Fruit fly (Drosophila melanogaster): Measurements from ENCODE around the gene Sfp78E.

The Sfp78E gene

dm6 chr3L:21728616-21729047 lies 44.8 kb upstream of the Sfp78E start, which contains the start of the genes CG11247 and Polr2H (continued):
- TF ChIP-seq rgr (GFP tag; optimal IDR thresholded peaks at IDR 0.05) (peak; percentile 90), br (GFP tag; optimal IDR thresholded peaks at IDR 0.05) (peak; percentile 86), psq (GFP tag; optimal IDR thresholded peaks at IDR 0.05) (peak; percentile 80), dmrt93B (GFP tag; optimal IDR thresholded peaks at IDR 0.05) (peak; percentile 85), dl (GFP tag; optimal IDR thresholded peaks at IDR 0.05; ENCODE audit: insufficient read depth in 1 of 2, partially characterized antibody in 2 of 2) (no peak), dsf (GFP tag; optimal IDR thresholded peaks at IDR 0.05; ENCODE audit: borderline replicate concordance) (peak; percentile 60)

dm6 chr3L:21727728-21728124 lies 43.9 kb upstream of the Sfp78E start:
- TF ChIP-seq Mio (GFP tag; optimal IDR thresholded peaks at IDR 0.05) (no peak), N (GFP tag; optimal IDR thresholded peaks at IDR 0.05) (no peak), Vsx2 (GFP tag; optimal IDR thresholded peaks at IDR 0.05; ENCODE audit: partially characterized antibody) (no peak), Hnf4 (GFP tag; optimal IDR thresholded peaks at IDR 0.05) (no peak), dmrt93B (GFP tag; optimal IDR thresholded peaks at IDR 0.05) (no peak), psq (GFP tag; optimal IDR thresholded peaks at IDR 0.05) (no peak), jim (GFP tag; optimal IDR thresholded peaks at IDR 0.05) (no peak), HLH106 (tag; optimal IDR thresholded peaks at IDR 0.05) (no peak), Dfd (GFP tag; optimal IDR thresholded peaks at IDR 0.05) (no peak), br (GFP tag; optimal IDR thresholded peaks at IDR 0.05) (no peak), CG9705 (GFP tag; optimal IDR thresholded peaks at IDR 0.05) (no peak)

dm6 chr3L:21727013-21727727 lies 43.3 kb upstream of the Sfp78E start:
- no peak for TF ChIP-seq foxo (GFP tag; optimal IDR thresholded peaks at IDR 0.05)

- TF ChIP-seq foxo (GFP tag; optimal IDR thresholded peaks at IDR 0.05) (peak in 1 of 2 experiments; percentile 9), h (GFP tag; optimal IDR thresholded peaks at IDR 0.05) (peak; percentile 16), CG32264 (GFP tag; optimal IDR thresholded peaks at IDR 0.05) (no peak), woc (GFP tag; optimal IDR thresholded peaks at IDR 0.05) (no peak), fru (GFP tag; optimal IDR thresholded peaks at IDR 0.05) (peak; percentile 6)
Measured at dm6 chr3L:21720869-21721268, 37.0 kb upstream of the Sfp78E start.

dm6 chr3L:21718233-21718632 lies 34.4 kb upstream of the Sfp78E start:
- TF ChIP-seq Dfd (GFP tag; optimal IDR thresholded peaks at IDR 0.05) (peak; percentile 95), fru (GFP tag; optimal IDR thresholded peaks at IDR 0.05) (no peak)

dm6 chr3L:21715974-21716373 lies 32.1 kb upstream of the Sfp78E start:
- TF ChIP-seq jim (GFP tag; optimal IDR thresholded peaks at IDR 0.05) (no peak), Myc (optimal IDR thresholded peaks at IDR 0.05) (no peak), dl (GFP tag; optimal IDR thresholded peaks at IDR 0.05; ENCODE audit: insufficient read depth in 1 of 2, partially characterized antibody in 2 of 2) (no peak), br (GFP tag; optimal IDR thresholded peaks at IDR 0.05) (no peak), fru (GFP tag; optimal IDR thresholded peaks at IDR 0.05) (no peak), Jra (GFP tag; optimal IDR thresholded peaks at IDR 0.05) (no peak), Dif (GFP tag; optimal IDR thresholded peaks at IDR 0.05; ENCODE audit: partially characterized antibody) (no peak), dmrt93B (GFP tag; optimal IDR thresholded peaks at IDR 0.05) (no peak)

dm6 chr3L:21709785-21710591 lies 26.1 kb upstream of the Sfp78E start:
- TF ChIP-seq sv (GFP tag; optimal IDR thresholded peaks at IDR 0.05): no peak
- TF ChIP-seq lola (GFP tag; optimal IDR thresholded peaks at IDR 0.05): no peak
- no peak for TF ChIP-seq pan (optimal IDR thresholded peaks at IDR 0.05)
- no peak for TF ChIP-seq Rel (GFP tag; optimal IDR thresholded peaks at IDR 0.05)
- TF ChIP-seq Rel (tag; optimal IDR thresholded peaks at IDR 0.05): peak; percentile 2
- no peak for TF ChIP-seq dsf (GFP tag; optimal IDR thresholded peaks at IDR 0.05; ENCODE audit: borderline replicate concordance)
- TF ChIP-seq brk (GFP tag; optimal IDR thresholded peaks at IDR 0.05): peak; percentile 39
- TF ChIP-seq OdsH (GFP tag; optimal IDR thresholded peaks at IDR 0.05): peak; percentile 79
- no peak for TF ChIP-seq N (GFP tag; optimal IDR thresholded peaks at IDR 0.05)
- no peak for TF ChIP-seq Jra (GFP tag; optimal IDR thresholded peaks at IDR 0.05)
- peak; percentile 87 for TF ChIP-seq Sp1 (GFP tag; optimal IDR thresholded peaks at IDR 0.05)
- peak; percentile 1 for TF ChIP-seq CrebA (GFP tag; optimal IDR thresholded peaks at IDR 0.05; ENCODE audit: borderline replicate concordance)
- TF ChIP-seq Hr78 (GFP tag; optimal IDR thresholded peaks at IDR 0.05): no peak
- TF ChIP-seq sage (GFP tag; optimal IDR thresholded peaks at IDR 0.05): peak; percentile 50
- no peak for TF ChIP-seq Myc (optimal IDR thresholded peaks at IDR 0.05)
- TF ChIP-seq ey (GFP tag; optimal IDR thresholded peaks at IDR 0.05): peak; percentile 61
- TF ChIP-seq woc (GFP tag; optimal IDR thresholded peaks at IDR 0.05): peak; percentile 58
- TF ChIP-seq dmrt93B (GFP tag; optimal IDR thresholded peaks at IDR 0.05): peak; percentile 83
- peak in 1 of 2 experiments; percentile 75 for TF ChIP-seq foxo (GFP tag; optimal IDR thresholded peaks at IDR 0.05)
- peak; percentile 30 for TF ChIP-seq br (GFP tag; optimal IDR thresholded peaks at IDR 0.05)
- no peak for TF ChIP-seq CG32264 (GFP tag; optimal IDR thresholded peaks at IDR 0.05)
- TF ChIP-seq Mio (GFP tag; optimal IDR thresholded peaks at IDR 0.05): no peak
- peak; percentile 71 for TF ChIP-seq fru (GFP tag; optimal IDR thresholded peaks at IDR 0.05)

Data from whole organism, wandering third instar larva.